Worm (Caenorhabditis elegans): ENCODE measurements around the gene C47D2.1.

- no peak for TF ChIP-seq him-1 (tag; optimal IDR thresholded peaks at IDR 0.05)
- TF ChIP-seq W03F9.2 (tag; optimal IDR thresholded peaks at IDR 0.05): no peak
- no peak for TF ChIP-seq dao-5 (tag; optimal IDR thresholded peaks at IDR 0.05)
Measured at ce11 chrX:8210999-8211398, 3.9 kb upstream of the C47D2.1 start, which contains the start of gene cdd-1.
